Worm (Caenorhabditis elegans) whole organism, young adult: ENCODE data around the gene ttll-15.

Experiments used
- B0035.1 ChIP-seq: sonication (generic microtip); optimal IDR thresholded peaks from 2 replicates; lab custom pipeline; 2016; ENCODE audit warnings: missing genetic modification characterization, mild to moderate bottlenecking, missing compliant biosample characterization, missing genotype, missing genetic modification reagents
- C17E4.6 ChIP-seq: fragments of 200-800 bp; sonication (Bioruptor generic); IDR thresholded peaks from 2 replicates; pipeline ENCODE4 v1.3.6; 2022; ENCODE audit warnings: missing genetic modification reagents, missing genetic modification characterization, missing compliant biosample characterization
- F33H1.4 ChIP-seq: fragments of 200-800 bp; sonication (Bioruptor generic); IDR thresholded peaks from 2 replicates; pipeline ENCODE4 v1.3.6; 2022; ENCODE audit warnings: missing genetic modification reagents, missing genetic modification characterization, missing compliant biosample characterization
- F37B4.10 ChIP-seq: fragments of 200-800 bp; sonication (Bioruptor generic); IDR thresholded peaks from 2 replicates; pipeline ENCODE4 v1.3.6; 2022; ENCODE audit warnings: missing genetic modification characterization, missing compliant biosample characterization
- hrde-1 ChIP-seq: sonication (generic microtip); optimal IDR thresholded peaks from 2 replicates; lab custom pipeline; 2016; ENCODE audit warnings: missing genetic modification characterization, mild to moderate bottlenecking, missing compliant biosample characterization, moderate library complexity, missing genotype, missing genetic modification reagents, borderline replicate concordance
- lin-54 ChIP-seq: fragments of 200-800 bp; sonication (Bioruptor generic); optimal IDR thresholded peaks from 2 replicates; lab custom pipeline; 2018; ENCODE audit warnings: mild to moderate bottlenecking, missing genetic modification characterization, missing compliant biosample characterization
- snpc-4 ChIP-seq, 5 experiments: fragments of 150-350 bp in 1 of 5; sonication (generic microtip) in 4 of 5; optimal IDR thresholded peaks; 2 replicates each; lab custom pipeline; 2014 to 2018; ENCODE audit warnings: missing genetic modification characterization in 5 of 5, missing biosample characterization in 3 of 5, antibody characterized with exemption in 2 of 5, mild to moderate bottlenecking in 2 of 5, missing compliant biosample characterization in 2 of 5, missing genotype in 2 of 5, moderate library complexity in 2 of 5, missing genetic modification reagents in 1 of 5

DNA sequence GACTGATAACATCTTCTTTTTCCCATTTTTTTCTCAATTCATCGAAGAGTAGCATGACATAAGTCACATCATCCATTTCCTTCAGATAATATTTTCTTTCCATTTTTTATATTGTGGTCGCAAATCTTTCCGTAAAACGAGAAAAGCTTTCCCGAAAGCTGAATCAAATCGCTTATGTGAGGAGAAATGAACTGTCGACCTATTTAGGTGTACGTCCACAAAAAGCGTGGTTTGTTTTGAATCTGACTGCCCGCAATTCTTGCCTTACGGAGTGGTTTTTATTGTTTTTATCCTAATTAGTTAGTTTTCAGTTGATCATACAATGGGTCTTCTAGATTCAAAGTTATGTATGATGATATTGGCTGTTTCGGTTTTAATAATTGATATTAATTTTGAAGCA, at the start of gene ttll-15:
- TF ChIP-seq C17E4.6 (GFP tag; lab: Robert Waterston, UW) (no peak), lin-54 (GFP tag; lab: Kevin White, UChicago) (no peak), F33H1.4 (GFP tag; lab: Robert Waterston, UW) (no peak), B0035.1 (tag; lab: Kevin White, UChicago) (no peak), snpc-4 (GFP tag; optimal IDR thresholded peaks at IDR 0.05; lab: Kevin White, UChicago) (no peak), snpc-4 (tag; optimal IDR thresholded peaks at IDR 0.05; lab: Kevin White, UChicago) (no peak), hrde-1 (tag; lab: Kevin White, UChicago) (no peak), F37B4.10 (GFP tag; lab: Robert Waterston, UW) (no peak)
